Worm (Caenorhabditis elegans): Measurements from ENCODE around the gene C17C3.3.

C17C3.3 gene

ce11 chrII:5582309-5582708, 20.8 kb downstream of the C17C3.3 start, which contains the start of gene T25E4.2:
TSS of gene T25E4.2 (minus strand) at chrII:5582409.
- no peak for TF ChIP-seq mdl-1 (tag; optimal IDR thresholded peaks at IDR 0.05)
- TF ChIP-seq hmg-11 (tag; optimal IDR thresholded peaks at IDR 0.05): no peak
- TF ChIP-seq mml-1 (tag; optimal IDR thresholded peaks at IDR 0.05): no peak
- TF ChIP-seq pqm-1 (tag; optimal IDR thresholded peaks at IDR 0.05): no peak
- TF ChIP-seq ama-1 (optimal IDR thresholded peaks at IDR 0.05): no peak
- no peak for TF ChIP-seq fos-1 (tag; optimal IDR thresholded peaks at IDR 0.05)
- no peak for TF ChIP-seq ceh-28 (tag; optimal IDR thresholded peaks at IDR 0.05)
- no peak for TF ChIP-seq elt-3 (tag; optimal IDR thresholded peaks at IDR 0.05)

ce11 chrII:5585788-5586187, 24.3 kb downstream of the C17C3.3 start, which contains the start of gene lys-8:
TSS of gene lys-8 (plus strand) at chrII:5586178.
- TF ChIP-seq nhr-43 (tag; optimal IDR thresholded peaks at IDR 0.05; ENCODE audit: poor library complexity, severe bottlenecking) (no peak), lin-15B (tag; optimal IDR thresholded peaks at IDR 0.05) (no peak), snpc-4 (tag; optimal IDR thresholded peaks at IDR 0.05) (peak; percentile 13), fkh-2 (tag; optimal IDR thresholded peaks at IDR 0.05) (no peak), nhr-12 (tag; optimal IDR thresholded peaks at IDR 0.05) (no peak), elt-2 (tag; optimal IDR thresholded peaks at IDR 0.05) (peak; percentile 100), pqm-1 (tag; optimal IDR thresholded peaks at IDR 0.05) (peak; percentile 97), jun-1 (tag; optimal IDR thresholded peaks at IDR 0.05) (peak; percentile 52), nhr-237 (tag; optimal IDR thresholded peaks at IDR 0.05) (no peak), pha-4 (tag; optimal IDR thresholded peaks at IDR 0.05) (peak; percentile 65), ama-1 (optimal IDR thresholded peaks at IDR 0.05) (no peak)

ce11 chrII:5587794-5588193, 26.3 kb downstream of the C17C3.3 start:
- no peak for TF ChIP-seq fkh-2 (tag; optimal IDR thresholded peaks at IDR 0.05)
- TF ChIP-seq skn-1 (tag; optimal IDR thresholded peaks at IDR 0.05): no peak
- TF ChIP-seq ztf-11 (tag; optimal IDR thresholded peaks at IDR 0.05): no peak
- TF ChIP-seq nhr-67 (tag; optimal IDR thresholded peaks at IDR 0.05): no peak
- TF ChIP-seq ama-1 (optimal IDR thresholded peaks at IDR 0.05): no peak
- TF ChIP-seq lin-39 (tag; optimal IDR thresholded peaks at IDR 0.05): no peak
- TF ChIP-seq aly-2 (tag; optimal IDR thresholded peaks at IDR 0.05): no peak
- no peak for TF ChIP-seq unc-62 (GFP tag; optimal IDR thresholded peaks at IDR 0.05)
- TF ChIP-seq nhr-23 (tag; optimal IDR thresholded peaks at IDR 0.05): no peak
- no peak for TF ChIP-seq nhr-11 (tag; optimal IDR thresholded peaks at IDR 0.05)
- TF ChIP-seq ztf-4 (tag; optimal IDR thresholded peaks at IDR 0.05): no peak
- no peak for TF ChIP-seq snpc-4 (tag; optimal IDR thresholded peaks at IDR 0.05)
- TF ChIP-seq egl-5 (tag; optimal IDR thresholded peaks at IDR 0.05): no peak
- no peak for TF ChIP-seq ZK546.5 (tag; optimal IDR thresholded peaks at IDR 0.05)
- no peak for TF ChIP-seq nhr-43 (tag; optimal IDR thresholded peaks at IDR 0.05; ENCODE audit: poor library complexity, severe bottlenecking)
- no peak for TF ChIP-seq ceh-9 (tag; optimal IDR thresholded peaks at IDR 0.05)
- TF ChIP-seq lin-15B (tag; optimal IDR thresholded peaks at IDR 0.05): no peak
- no peak for TF ChIP-seq unc-39 (tag; optimal IDR thresholded peaks at IDR 0.05)
- no peak for TF ChIP-seq sea-2 (GFP tag; optimal IDR thresholded peaks at IDR 0.05)
- no peak for TF ChIP-seq daf-12 (tag; optimal IDR thresholded peaks at IDR 0.05)

- TF ChIP-seq elt-2 (tag; optimal IDR thresholded peaks at IDR 0.05) (peak; percentile 5), lin-39 (tag; optimal IDR thresholded peaks at IDR 0.05) (no peak)
These were observed 28.2 kb downstream of the C17C3.3 start, which contains the start of gene C17G10.13 for ce11 chrII:5589690-5590089. TSS of gene C17G10.13 (minus strand) at chrII:5589790.

ce11 chrII:5591558-5591957, 30.0 kb downstream of the C17C3.3 start:
- TF ChIP-seq egl-5 (tag; optimal IDR thresholded peaks at IDR 0.05) (no peak), tbx-2 (tag; optimal IDR thresholded peaks at IDR 0.05) (no peak), mml-1 (tag; optimal IDR thresholded peaks at IDR 0.05) (no peak), fos-1 (tag; optimal IDR thresholded peaks at IDR 0.05) (no peak), egl-27 (tag; optimal IDR thresholded peaks at IDR 0.05) (no peak), nhr-77 (tag; optimal IDR thresholded peaks at IDR 0.05) (no peak), daf-12 (tag; optimal IDR thresholded peaks at IDR 0.05) (no peak), ama-1 (optimal IDR thresholded peaks at IDR 0.05) (no peak), fkh-2 (tag; optimal IDR thresholded peaks at IDR 0.05) (no peak), unc-39 (tag; optimal IDR thresholded peaks at IDR 0.05) (no peak), lin-15B (tag; optimal IDR thresholded peaks at IDR 0.05) (no peak), nhr-28 (tag; optimal IDR thresholded peaks at IDR 0.05) (no peak), nhr-237 (tag; optimal IDR thresholded peaks at IDR 0.05) (no peak), lsy-12 (tag; optimal IDR thresholded peaks at IDR 0.05) (no peak), pha-4 (tag; optimal IDR thresholded peaks at IDR 0.05) (no peak), ceh-16 (tag; optimal IDR thresholded peaks at IDR 0.05) (no peak), snpc-4 (tag; optimal IDR thresholded peaks at IDR 0.05) (no peak)

Measured in whole organism, L3 larva.